Worm (Caenorhabditis elegans) whole organism, young adult: ENCODE results near the gene str-141.

Source experiments
- Y53G8AR.9 ChIP-seq: fragments of 200-800 bp; sonication (Bioruptor generic); conservative IDR thresholded peaks from 2 replicates; pipeline ENCODE4 v1.3.6; 2022; ENCODE audit warnings: missing genetic modification reagents, missing genetic modification characterization, missing compliant biosample characterization
- atf-7 ChIP-seq: sonication (generic microtip); optimal IDR thresholded peaks from 2 replicates; lab custom pipeline; 2017; ENCODE audit warnings: mild to moderate bottlenecking, missing genetic modification characterization, missing compliant biosample characterization
- ccch-3 ChIP-seq: fragments of 200-800 bp; sonication (Bioruptor generic); optimal IDR thresholded peaks from 2 replicates; lab custom pipeline; 2018; ENCODE audit warnings: mild to moderate bottlenecking, missing genetic modification characterization, missing compliant biosample characterization
- gei-17 ChIP-seq: fragments of 200-800 bp; sonication (Bioruptor generic); optimal IDR thresholded peaks from 2 replicates; lab custom pipeline; 2018; ENCODE audit warnings: mild to moderate bottlenecking, missing genetic modification characterization, missing compliant biosample characterization
- nhr-179 ChIP-seq: sonication (generic microtip); optimal IDR thresholded peaks from 2 replicates; lab custom pipeline; 2016; ENCODE audit warnings: mild to moderate bottlenecking, missing genetic modification characterization, missing compliant biosample characterization
- tbx-9 ChIP-seq: sonication (generic microtip); optimal IDR thresholded peaks from 2 replicates; lab custom pipeline; 2016; ENCODE audit warnings: borderline replicate concordance, missing genetic modification characterization, inconsistent platforms, missing compliant biosample characterization
- ztf-3 ChIP-seq: fragments of 200-800 bp; sonication (Bioruptor generic); optimal IDR thresholded peaks from 2 replicates; lab custom pipeline; 2018; ENCODE audit warnings: mild to moderate bottlenecking, missing genetic modification characterization, missing compliant biosample characterization
- ztf-6 ChIP-seq: fragments of 200-800 bp; sonication (Bioruptor generic); IDR thresholded peaks from 2 replicates; pipeline ENCODE4 v1.3.6; 2022; ENCODE audit warnings: missing genetic modification reagents, missing genetic modification characterization, missing compliant biosample characterization

ce11 chrV:11354264-11354663 is 30.6 kb upstream of the str-141 start:
- TF ChIP-seq Y53G8AR.9 (GFP tag; lab: Robert Waterston, UW) (no peak), ztf-6 (GFP tag; lab: Robert Waterston, UW) (no peak), ccch-3 (GFP tag; lab: Kevin White, UChicago) (no peak), ztf-3 (GFP tag; lab: Kevin White, UChicago) (no peak), atf-7 (no peak), gei-17 (GFP tag; lab: Kevin White, UChicago) (no peak), tbx-9 (tag; lab: Kevin White, UChicago) (no peak), nhr-179 (tag; lab: Kevin White, UChicago) (no peak)
